Worm (Caenorhabditis elegans): ENCODE data around the gene str-77.

- no peak for TF ChIP-seq hsf-1 (GFP tag; IDR thresholded peaks at IDR 0.05)
- no peak for TF ChIP-seq repo-1 (tag; optimal IDR thresholded peaks at IDR 0.05)
- no peak for TF ChIP-seq tbx-9 (tag; optimal IDR thresholded peaks at IDR 0.05; ENCODE audit: borderline replicate concordance)
- TF ChIP-seq nhr-27 (tag; optimal IDR thresholded peaks at IDR 0.05): no peak
- TF ChIP-seq F57A8.1 (GFP tag; optimal IDR thresholded peaks at IDR 0.05): no peak
- no peak for TF ChIP-seq egrh-3 (GFP tag; IDR thresholded peaks at IDR 0.05)
- no peak for TF ChIP-seq dpff-1 (tag; optimal IDR thresholded peaks at IDR 0.05)
- TF ChIP-seq egl-18 (GFP tag; IDR thresholded peaks at IDR 0.05): no peak
- TF ChIP-seq hmg-20 (GFP tag; IDR thresholded peaks at IDR 0.05): no peak
- TF ChIP-seq him-1 (tag; optimal IDR thresholded peaks at IDR 0.05): no peak
- TF ChIP-seq tbp1 (GFP tag; optimal IDR thresholded peaks at IDR 0.05): no peak
- TF ChIP-seq F52B5.7 (tag; optimal IDR thresholded peaks at IDR 0.05): no peak
These were observed 24.5 kb upstream of the str-77 start for ce11 chrV:17694260-17694659.

Data from whole organism, young adult.